Worm (Caenorhabditis elegans): ENCODE data around the gene F28A12.3.

DNA sequence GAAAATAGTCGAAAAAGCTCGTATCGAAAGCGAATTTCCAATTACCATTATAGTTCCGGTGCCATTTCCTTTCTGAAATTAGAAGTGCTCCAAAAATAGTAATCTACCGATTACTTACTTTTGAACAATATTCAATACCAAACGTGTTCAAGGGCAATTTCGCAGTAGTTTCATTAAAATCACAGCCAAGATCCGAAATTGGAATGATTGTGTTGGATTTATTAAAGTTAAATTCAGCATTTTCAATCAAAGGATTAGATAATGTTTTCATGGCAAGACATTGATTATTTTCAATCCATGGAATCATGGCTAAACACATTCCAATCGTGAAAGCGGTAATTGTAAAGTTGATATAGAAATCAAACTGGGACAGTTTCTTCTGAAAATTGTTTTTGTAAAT, 8.4 kb downstream of the F28A12.3 start:
- TF ChIP-seq him-1 (tag; optimal IDR thresholded peaks at IDR 0.05) = no peak
- TF ChIP-seq dao-5 (tag; optimal IDR thresholded peaks at IDR 0.05) = no peak
- no peak for TF ChIP-seq W03F9.2 (tag; optimal IDR thresholded peaks at IDR 0.05)

All from whole organism, L4/young adult.